Fruit fly (Drosophila melanogaster) whole organism, wandering third instar larva: ENCODE results near the gene mRpL4.

ENCODE experiments used
- Dfd ChIP-seq: fragments of >200 bp; optimal IDR thresholded peaks from 2 replicates; lab custom pipeline; 2017; ENCODE audit warnings: missing biosample characterization, missing genetic modification characterization
- Hnf4 ChIP-seq: fragments of 200-800 bp; sonication (Bioruptor generic); optimal IDR thresholded peaks from 2 replicates; lab custom pipeline; 2016; ENCODE audit warnings: missing biosample characterization, mild to moderate bottlenecking, missing genetic modification characterization
- Hr83 ChIP-seq: fragments of 200-300 bp; sonication (Bioruptor generic); optimal IDR thresholded peaks from 2 replicates; lab custom pipeline; 2016; ENCODE audit warnings: missing biosample characterization, mild to moderate bottlenecking, missing genetic modification characterization, moderate library complexity; ENCODE audit not compliant: poor library complexity, severe bottlenecking
- tai ChIP-seq: sonication (Bioruptor generic); optimal IDR thresholded peaks from 2 replicates; lab custom pipeline; 2016; ENCODE audit warnings: missing biosample characterization, missing genetic modification characterization
- usp ChIP-seq: fragments of >200 bp; optimal IDR thresholded peaks from 2 replicates; lab custom pipeline; 2017; ENCODE audit warnings: missing biosample characterization, missing genetic modification characterization

DNA sequence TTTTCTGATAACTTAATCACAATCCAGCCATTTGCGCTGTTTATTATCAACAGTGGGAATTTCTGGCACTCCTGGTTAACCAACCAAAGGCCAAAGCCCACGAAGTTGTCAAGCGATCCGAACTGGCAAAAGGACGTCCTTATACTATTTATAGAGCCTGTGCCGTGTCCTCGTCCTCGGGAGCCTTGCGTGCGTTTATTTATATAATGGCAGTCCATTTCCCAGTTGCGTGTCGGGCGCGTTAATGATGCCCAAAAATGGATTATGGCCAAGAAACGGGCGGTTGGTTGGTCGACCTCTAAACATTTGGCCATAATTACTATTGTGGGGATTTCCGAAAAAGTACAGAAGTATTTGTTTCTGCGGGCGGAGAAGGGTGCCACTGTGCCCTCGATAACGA is 8.5 kb downstream of the mRpL4 start:
- TF ChIP-seq usp (GFP tag; lab: Kevin White, UChicago) = no peak
- no peak for TF ChIP-seq Hr83 (GFP tag; lab: Kevin White, UChicago)
- no peak for TF ChIP-seq tai (GFP tag; lab: Kevin White, UChicago)
- TF ChIP-seq Dfd = no peak
- TF ChIP-seq Hnf4 (GFP tag; lab: Kevin White, UChicago) = no peak
